Fruit fly (Drosophila melanogaster): ENCODE measurements around the gene RpL28.
A peak's percentile ranks its signal among the peaks of the same experiment; 100 is the strongest.

RpL28 gene

DNA sequence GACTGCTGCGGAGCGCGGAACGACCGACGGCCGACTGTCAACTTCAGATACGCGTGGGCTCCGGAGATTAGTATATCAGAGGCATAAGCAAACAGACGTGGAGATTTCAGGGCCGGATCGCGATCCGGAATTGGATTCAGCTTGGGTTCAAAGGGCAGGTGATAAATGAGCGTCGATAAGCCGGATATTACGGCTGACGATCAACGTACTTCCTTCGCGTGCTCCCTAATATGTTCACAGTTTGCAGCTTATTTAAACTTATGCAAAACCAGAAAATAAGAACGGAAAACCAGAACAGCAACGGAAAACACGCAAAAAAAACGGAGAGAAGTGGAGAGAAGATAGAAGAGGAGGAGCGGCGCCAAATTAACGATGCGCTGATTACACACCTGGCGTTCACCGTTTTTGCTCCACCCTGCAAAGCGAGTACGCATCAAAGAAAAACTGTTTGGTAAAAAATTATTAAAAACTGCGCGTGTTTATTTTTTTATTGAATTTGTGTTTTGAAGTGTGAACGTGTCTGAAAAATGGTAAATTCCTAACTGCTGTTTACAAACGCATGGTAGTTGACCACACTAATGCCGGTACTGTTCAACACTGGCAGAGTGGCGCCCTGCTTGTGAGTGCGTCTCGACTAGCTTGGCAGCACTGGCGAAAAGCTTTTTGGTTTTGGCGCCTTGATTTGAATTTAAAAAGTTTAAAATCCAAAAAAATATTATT lies 16.4 kb upstream of the RpL28 start, which contains the start of gene CG17746 (continued):
- TF ChIP-seq Blimp-1 (GFP tag; optimal IDR thresholded peaks at IDR 0.05): no peak
- no peak for TF ChIP-seq spab (GFP tag; optimal IDR thresholded peaks at IDR 0.05)
- peak; percentile 10 for TF ChIP-seq cyc (GFP tag; optimal IDR thresholded peaks at IDR 0.05)
- TF ChIP-seq Lpt (GFP tag; optimal IDR thresholded peaks at IDR 0.05): no peak

DNA sequence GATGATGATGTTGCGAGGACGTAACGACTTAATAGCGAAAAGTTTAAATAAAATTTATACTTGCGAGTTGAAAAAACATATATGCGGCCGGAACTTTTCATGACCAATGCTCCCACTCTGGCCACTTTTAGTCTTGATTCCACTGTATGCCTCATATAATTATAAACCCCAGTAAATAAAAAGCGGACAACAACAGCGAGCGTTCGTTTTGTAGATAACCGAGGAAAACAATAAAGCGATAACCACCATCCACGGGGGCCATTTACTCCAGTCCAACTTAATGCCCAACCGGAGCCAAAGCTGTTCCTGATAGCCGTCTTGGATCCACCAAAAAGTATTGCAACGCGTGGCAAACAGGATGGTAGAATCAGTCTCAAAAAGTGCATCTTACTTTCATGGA lies 13.6 kb upstream of the RpL28 start:
- no peak for TF ChIP-seq CG11762 (GFP tag; optimal IDR thresholded peaks at IDR 0.05; ENCODE audit: insufficient read depth)
- TF ChIP-seq CG6163 (GFP tag; IDR thresholded peaks at IDR 0.05): peak; percentile 50; the same call in 1 of the 3 replicates
- no peak for TF ChIP-seq esn (GFP tag; optimal IDR thresholded peaks at IDR 0.05)
- peak; percentile 23 for TF ChIP-seq vri (GFP tag; optimal IDR thresholded peaks at IDR 0.05)

DNA sequence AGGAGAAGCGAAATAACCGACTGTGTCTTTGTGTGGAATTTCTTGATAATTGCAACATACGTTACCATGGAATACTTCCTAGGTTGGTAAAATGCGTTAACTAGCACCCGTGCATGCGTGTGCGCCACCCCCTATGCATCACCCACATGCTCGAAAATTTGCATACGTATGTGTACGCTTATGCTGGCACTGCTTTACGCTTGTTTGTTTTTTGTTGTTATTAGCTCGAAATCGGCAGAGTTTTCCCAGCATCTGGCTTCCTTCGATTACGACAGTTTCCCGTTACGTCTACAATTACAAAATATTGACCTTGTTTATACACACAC lies 3.7 kb upstream of the RpL28 start:
- TF ChIP-seq CG6854 (GFP tag; optimal IDR thresholded peaks at IDR 0.05): no peak
- no peak for TF ChIP-seq fkh (GFP tag; optimal IDR thresholded peaks at IDR 0.05)
- TF ChIP-seq CG34406 (GFP tag; optimal IDR thresholded peaks at IDR 0.05): no peak
- no peak for TF ChIP-seq CG11902 (GFP tag; optimal IDR thresholded peaks at IDR 0.05)
- TF ChIP-seq Lpt (GFP tag; optimal IDR thresholded peaks at IDR 0.05): no peak
- TF ChIP-seq CG15336 (GFP tag; IDR thresholded peaks at IDR 0.05): no peak
- no peak for TF ChIP-seq Met (GFP tag; optimal IDR thresholded peaks at IDR 0.05)
- no peak for TF ChIP-seq esn (GFP tag; optimal IDR thresholded peaks at IDR 0.05)
- no peak for TF ChIP-seq lz (GFP tag; optimal IDR thresholded peaks at IDR 0.05)
- TF ChIP-seq CG9139 (GFP tag; optimal IDR thresholded peaks at IDR 0.05): no peak
- TF ChIP-seq acj6 (GFP tag; optimal IDR thresholded peaks at IDR 0.05): no peak
- TF ChIP-seq fd85E (GFP tag; optimal IDR thresholded peaks at IDR 0.05): no peak
- no peak for TF ChIP-seq OdsH (GFP tag; optimal IDR thresholded peaks at IDR 0.05)
- no peak for TF ChIP-seq svp (GFP tag)
- no peak for TF ChIP-seq net (GFP tag; optimal IDR thresholded peaks at IDR 0.05)
- TF ChIP-seq CG32006 (GFP tag; optimal IDR thresholded peaks at IDR 0.05): no peak
- no peak for TF ChIP-seq Blimp-1 (GFP tag; optimal IDR thresholded peaks at IDR 0.05)

DNA sequence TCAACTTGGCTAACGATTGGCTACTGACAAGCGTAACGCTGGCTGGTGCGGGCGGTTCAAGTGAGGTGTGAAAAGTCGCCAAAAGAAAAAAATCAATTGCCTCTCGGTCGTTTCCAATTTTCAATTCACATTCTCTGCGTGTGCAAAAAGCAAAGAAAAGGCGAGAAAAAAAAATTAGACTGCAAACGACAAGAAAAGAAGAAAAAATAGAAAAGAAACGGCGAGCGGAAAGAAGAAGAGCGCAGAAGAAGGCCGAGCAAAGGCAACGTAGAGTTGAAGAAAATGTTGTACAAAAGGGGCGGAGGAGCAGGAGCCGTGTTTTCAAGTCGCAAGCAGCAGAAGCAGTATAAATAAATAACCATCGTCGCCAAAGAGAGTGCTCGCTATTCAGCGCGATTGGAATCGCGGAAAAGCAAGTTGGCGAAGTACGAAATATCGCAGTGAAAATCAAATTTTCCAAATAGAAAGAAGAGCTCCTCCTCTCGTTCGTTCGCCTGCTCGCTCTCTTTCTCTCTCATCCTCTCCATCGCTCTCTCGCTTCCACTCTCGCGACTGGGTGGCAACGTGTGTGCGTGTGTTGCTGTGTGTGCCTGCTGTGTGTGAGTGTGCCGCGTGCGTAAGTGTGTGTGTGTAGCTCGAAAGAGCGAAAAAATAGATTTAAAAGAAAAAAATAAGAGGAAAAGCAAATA lies 3.2 kb upstream of the RpL28 start:
- TF ChIP-seq CG9139 (GFP tag; optimal IDR thresholded peaks at IDR 0.05) (peak; percentile 69), fd85E (GFP tag; optimal IDR thresholded peaks at IDR 0.05) (no peak), fd59A (GFP tag; optimal IDR thresholded peaks at IDR 0.05) (no peak), esn (GFP tag; optimal IDR thresholded peaks at IDR 0.05) (peak; percentile 5), Hr4 (GFP tag; optimal IDR thresholded peaks at IDR 0.05) (no peak), CG32006 (GFP tag; optimal IDR thresholded peaks at IDR 0.05) (peak; percentile 37), CG31627 (GFP tag; optimal IDR thresholded peaks at IDR 0.05) (no peak), CG16779 (tag; optimal IDR thresholded peaks at IDR 0.05) (peak; percentile 82), net (GFP tag; optimal IDR thresholded peaks at IDR 0.05) (peak; percentile 41), Sox14 (GFP tag; optimal IDR thresholded peaks at IDR 0.05) (no peak), CG3919 (GFP tag; optimal IDR thresholded peaks at IDR 0.05) (no peak), Gug (GFP tag; IDR thresholded peaks at IDR 0.05) (no peak), Ets96B (tag; optimal IDR thresholded peaks at IDR 0.05) (peak; percentile 57), CG4318 (GFP tag; optimal IDR thresholded peaks at IDR 0.05) (no peak), dsx (GFP tag; optimal IDR thresholded peaks at IDR 0.05; ENCODE audit: poor library complexity, severe bottlenecking) (peak; percentile 62), CG8319 (GFP tag; optimal IDR thresholded peaks at IDR 0.05) (no peak), Eip93F (GFP tag; optimal IDR thresholded peaks at IDR 0.05) (no peak), CG15336 (GFP tag; IDR thresholded peaks at IDR 0.05) (peak; percentile 45), Lpt (GFP tag; optimal IDR thresholded peaks at IDR 0.05) (no peak), spab (GFP tag; optimal IDR thresholded peaks at IDR 0.05) (no peak), eg (GFP tag; IDR thresholded peaks at IDR 0.05) (peak; percentile 59), CG8119 (GFP tag; IDR thresholded peaks at IDR 0.05) (peak; percentile 40; the same call in 2 of the 3 replicates), OdsH (GFP tag; optimal IDR thresholded peaks at IDR 0.05) (no peak), vri (GFP tag; optimal IDR thresholded peaks at IDR 0.05) (peak; percentile 52), ss (GFP tag; optimal IDR thresholded peaks at IDR 0.05) (peak in 1 of 2 experiments; percentile 79), CG34406 (GFP tag; optimal IDR thresholded peaks at IDR 0.05) (peak; percentile 29), CG6276 (GFP tag; optimal IDR thresholded peaks at IDR 0.05) (peak; percentile 59), CG6792 (GFP tag; optimal IDR thresholded peaks at IDR 0.05) (peak; percentile 21), CG10669 (GFP tag; optimal IDR thresholded peaks at IDR 0.05) (no peak), salr (GFP tag; optimal IDR thresholded peaks at IDR 0.05) (peak in 1 of 2 experiments; percentile 27), CG6163 (GFP tag; IDR thresholded peaks at IDR 0.05) (peak; percentile 34; the same call in 1 of the 3 replicates)
